Worm (Caenorhabditis elegans): ENCODE results near the gene T26H10.2.

DNA sequence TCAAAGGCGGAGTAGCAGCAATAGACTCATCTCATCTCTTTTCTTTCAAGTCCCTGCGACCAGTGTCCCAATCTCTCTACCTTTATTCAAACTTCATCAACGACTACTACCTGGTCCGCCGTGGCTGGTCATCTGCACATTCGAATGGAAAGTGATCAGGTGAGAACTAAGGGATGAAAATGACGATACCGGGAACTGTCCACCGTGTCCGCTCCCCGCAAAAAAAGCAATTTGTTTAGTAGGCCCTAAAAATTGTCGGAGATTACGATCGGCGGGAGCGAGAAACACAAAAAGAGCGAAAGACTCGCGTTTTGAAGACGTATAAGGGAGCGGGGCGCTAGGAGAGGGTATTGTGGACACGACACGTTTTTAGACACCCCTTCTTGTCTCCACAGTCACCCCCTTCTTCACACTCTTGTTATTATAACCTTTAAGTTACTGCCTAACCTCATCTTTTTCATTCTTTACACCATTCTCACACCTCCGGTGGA, 38.5 kb upstream of the T26H10.2 start, which contains the start of gene zipt-16:
- TF ChIP-seq W03F9.2 (tag; optimal IDR thresholded peaks at IDR 0.05) (no peak), dao-5 (tag; optimal IDR thresholded peaks at IDR 0.05) (no peak), him-1 (tag; optimal IDR thresholded peaks at IDR 0.05) (no peak)

All from whole organism, L4/young adult.